Fruit fly (Drosophila melanogaster) S2 (cell line): ENCODE measurements around the gene Rpt2.

Source experiments
- CG8478 ChIP-seq: fragments of >200 bp; optimal IDR thresholded peaks from 2 replicates; lab custom pipeline; 2018
- CTCF ChIP-seq, 2 experiments: fragments of >200 bp; optimal IDR thresholded peaks; 2 replicates each; lab custom pipeline; 2018

DNA sequence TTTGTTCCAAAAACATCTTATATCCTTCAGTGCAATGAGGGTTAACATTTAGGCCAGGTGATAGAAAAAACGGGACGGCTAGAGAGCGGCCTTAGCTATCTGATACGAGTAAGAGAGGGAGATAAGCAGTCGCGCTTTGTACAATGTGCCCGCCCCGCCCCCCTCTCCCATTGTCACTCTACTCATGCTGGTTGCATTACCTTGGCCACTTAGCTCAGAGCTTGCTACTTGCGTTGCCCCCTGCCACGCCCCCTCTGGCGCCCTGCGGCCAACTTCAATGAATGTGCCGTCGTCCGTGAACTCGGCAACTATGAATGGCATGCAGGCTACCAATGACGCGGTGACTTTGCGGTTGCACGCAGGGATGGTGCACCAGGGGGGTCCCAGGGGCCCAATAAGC is 40.4 kb upstream of the Rpt2 start:
- TF ChIP-seq CTCF (optimal IDR thresholded peaks at IDR 0.05; lab: Kevin White, UChicago) (no peak), CG8478 (lab: Kevin White, UChicago) (no peak)
